Worm (Caenorhabditis elegans): Measurements from ENCODE around the gene nhr-31.

DNA sequence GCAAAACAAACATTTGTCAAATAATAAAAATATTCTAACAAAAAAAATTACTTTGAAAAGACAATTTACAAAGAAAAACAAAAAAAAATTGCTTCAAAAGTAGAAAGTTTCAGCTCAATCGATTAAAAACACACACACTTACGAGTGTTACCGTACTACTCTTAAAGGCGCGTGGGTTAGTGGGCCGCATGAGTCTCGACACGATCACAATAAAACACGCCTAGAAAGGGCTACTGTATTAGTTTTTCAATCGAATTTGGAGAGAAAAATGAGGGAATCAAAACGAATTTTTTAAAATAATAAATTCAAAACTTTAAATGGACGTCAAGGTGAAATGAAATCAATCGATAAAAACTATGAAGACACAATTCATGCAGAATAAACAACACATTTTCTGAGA, 18.8 kb downstream of the nhr-31 start:
- TF ChIP-seq mdl-1 (tag; optimal IDR thresholded peaks at IDR 0.05) (no peak), mbf-1 (tag; optimal IDR thresholded peaks at IDR 0.05) (no peak)
